Worm (Caenorhabditis elegans) whole organism, midembryonic: ENCODE data around the gene F23G4.1.

ENCODE experiments used
- klf-2 ChIP-seq: fragments of 200-800 bp; sonication (Bioruptor generic); conservative IDR thresholded peaks from 2 replicates; pipeline ENCODE4 v1.3.6; 2022; ENCODE audit warnings: missing genetic modification reagents, missing genetic modification characterization, missing compliant biosample characterization
- tab-1 ChIP-seq: fragments of 200-800 bp; sonication (Bioruptor generic); IDR thresholded peaks from 2 replicates; pipeline ENCODE4 v1.3.6; 2022; ENCODE audit warnings: missing genetic modification characterization, missing compliant biosample characterization
- ztf-23 ChIP-seq: fragments of 200-800 bp; sonication (Bioruptor generic); IDR thresholded peaks from 2 replicates; pipeline ENCODE4 v1.3.6; 2022; ENCODE audit warnings: missing genetic modification reagents, missing genetic modification characterization, missing compliant biosample characterization

DNA sequence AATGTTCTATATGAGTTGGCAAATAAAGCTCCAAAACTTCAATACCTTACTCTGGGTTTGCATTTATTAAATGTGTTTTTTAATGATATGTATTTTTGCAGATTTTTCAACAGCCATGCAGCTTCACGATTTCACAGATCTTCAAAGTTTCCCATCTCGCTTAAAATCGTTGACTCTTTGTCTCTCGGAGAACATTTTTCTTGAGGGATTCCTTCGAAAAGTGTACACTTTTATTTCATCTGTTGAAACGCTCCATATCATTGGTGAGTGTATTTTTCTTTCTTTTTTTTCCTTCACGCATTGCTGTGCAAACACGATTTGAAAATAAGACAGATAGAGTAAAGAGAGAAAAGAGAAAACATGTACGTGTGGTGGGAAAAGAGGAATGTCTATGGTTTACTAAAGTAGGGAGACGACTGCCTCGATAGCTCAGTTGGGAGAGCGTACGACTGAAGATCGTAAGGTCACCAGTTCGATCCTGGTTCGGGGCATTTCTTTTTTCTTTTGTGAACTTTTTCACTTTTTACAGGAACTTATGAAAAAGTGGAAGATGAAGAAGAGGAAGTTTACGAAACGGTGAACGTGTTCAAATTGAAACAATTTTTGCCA is 9.7 kb downstream of the F23G4.1 start:
- TF ChIP-seq tab-1 (GFP tag; lab: Robert Waterston, UW) (peak; percentile 96), klf-2 (GFP tag; lab: Robert Waterston, UW) (peak; percentile 94), ztf-23 (peak; percentile 96)
